Worm (Caenorhabditis elegans): Measurements from ENCODE around the gene F41C3.8.
A peak's percentile ranks its signal among the peaks of the same experiment; 100 is the strongest.

F41C3.8 gene

DNA sequence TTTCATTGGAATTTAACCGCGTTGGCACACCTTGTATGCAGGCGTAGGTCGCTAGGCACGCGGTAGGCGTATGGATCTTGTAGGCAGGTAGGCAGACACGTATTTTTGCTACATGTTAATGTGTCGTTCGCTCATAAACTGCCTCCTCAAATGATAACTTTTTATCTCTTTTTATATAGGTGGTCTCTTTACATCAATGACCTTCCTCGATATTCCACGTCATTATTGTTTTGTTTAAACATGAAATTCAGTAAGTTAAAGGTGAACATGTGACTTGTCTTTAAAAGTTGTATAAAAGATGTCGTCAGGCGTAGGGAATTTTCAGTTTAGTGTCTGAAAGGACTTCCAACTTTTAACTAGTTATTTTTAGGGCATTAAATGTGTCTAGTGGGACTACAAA lies 31.9 kb downstream of the F41C3.8 start (continued):
- no peak for TF ChIP-seq F22D6.2 (tag; optimal IDR thresholded peaks at IDR 0.05)

- TF ChIP-seq nhr-90 (tag; optimal IDR thresholded peaks at IDR 0.05): no peak
- peak; percentile 22 for TF ChIP-seq lin-40 (tag; optimal IDR thresholded peaks at IDR 0.05)
- peak; percentile 35 for TF ChIP-seq somi-1 (GFP tag; optimal IDR thresholded peaks at IDR 0.05)
- peak; percentile 77 for TF ChIP-seq hsf-1 (GFP tag; IDR thresholded peaks at IDR 0.05)
- TF ChIP-seq ztf-26 (tag; optimal IDR thresholded peaks at IDR 0.05): peak; percentile 55
Observed at ce11 chrII:4748374-4748773, 32.5 kb downstream of the F41C3.8 start.

DNA sequence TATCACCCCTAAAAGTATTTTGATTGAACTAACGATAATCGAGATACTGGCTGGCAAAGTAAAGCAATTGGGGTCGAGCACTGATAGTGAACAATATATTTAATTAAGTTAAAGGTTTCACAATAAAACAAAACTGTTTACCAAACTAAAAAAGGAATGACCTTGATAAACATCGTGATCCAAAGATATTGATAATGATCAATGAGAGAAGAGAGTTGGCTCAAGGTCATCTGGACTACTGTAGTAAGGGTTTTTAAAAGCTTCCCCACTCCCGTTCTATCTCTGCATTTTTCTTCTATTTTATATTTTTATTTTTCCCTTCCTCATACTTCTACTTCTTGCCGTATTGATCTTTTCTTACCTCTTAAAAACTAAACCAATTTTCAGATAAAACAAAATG lies 33.7 kb downstream of the F41C3.8 start, which contains the start of gene F41C3.2:
Gene F41C3.2 (plus strand): TSS at position 388 of the 400 bp plus-strand sequence.
- TF ChIP-seq lir-1 (GFP tag; conservative IDR thresholded peaks at IDR 0.05) (no peak), ets-4 (GFP tag; optimal IDR thresholded peaks at IDR 0.05) (no peak), lin-40 (tag; optimal IDR thresholded peaks at IDR 0.05) (no peak), Y53G8AR.9 (GFP tag; conservative IDR thresholded peaks at IDR 0.05) (no peak), egrh-3 (GFP tag; IDR thresholded peaks at IDR 0.05) (no peak), nfya-1 (tag; optimal IDR thresholded peaks at IDR 0.05; ENCODE audit: borderline replicate concordance, insufficient read depth) (no peak), tbx-9 (tag; optimal IDR thresholded peaks at IDR 0.05; ENCODE audit: borderline replicate concordance) (no peak), aptf-3 (GFP tag; IDR thresholded peaks at IDR 0.05) (no peak), sdz-38 (tag; optimal IDR thresholded peaks at IDR 0.05) (no peak)

DNA sequence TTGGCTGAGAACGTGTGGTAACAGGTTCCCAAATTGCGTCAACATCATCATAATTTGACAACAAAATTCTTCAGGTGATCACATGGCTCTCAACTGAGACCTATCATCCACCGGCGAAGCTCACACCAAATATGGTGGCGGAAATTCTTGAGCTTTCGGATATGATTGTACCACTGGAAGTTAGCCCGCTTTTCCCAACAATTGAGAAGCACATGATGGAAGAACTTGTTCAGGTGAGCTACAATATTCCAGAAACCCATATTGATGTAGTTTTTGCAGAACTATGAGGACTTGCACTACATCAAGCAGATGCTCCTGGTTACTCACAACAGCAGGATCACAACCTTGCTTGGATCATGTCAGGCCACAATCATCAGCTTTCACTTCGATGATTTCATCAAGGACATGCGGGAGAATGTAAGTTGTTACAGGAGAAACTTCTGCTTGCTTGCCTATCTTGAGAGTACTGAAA lies 36.4 kb downstream of the F41C3.8 start, which contains the start of gene F41C3.1:
Gene F41C3.1 (plus strand): TSS at position 51 of the 472 bp plus-strand sequence.
- TF ChIP-seq tbx-9 (tag; optimal IDR thresholded peaks at IDR 0.05; ENCODE audit: borderline replicate concordance) (no peak), nhr-90 (tag; optimal IDR thresholded peaks at IDR 0.05) (no peak), madf-8 (GFP tag; conservative IDR thresholded peaks at IDR 0.05) (no peak), mel-28 (tag; optimal IDR thresholded peaks at IDR 0.05; ENCODE audit: borderline replicate concordance) (no peak), ceh-79 (tag; optimal IDR thresholded peaks at IDR 0.05) (no peak), egrh-3 (GFP tag; IDR thresholded peaks at IDR 0.05) (no peak), Y53G8AR.9 (GFP tag; conservative IDR thresholded peaks at IDR 0.05) (no peak), tbp1 (GFP tag; optimal IDR thresholded peaks at IDR 0.05) (no peak), xnd-1 (tag; optimal IDR thresholded peaks at IDR 0.05) (no peak), F22D6.2 (tag; optimal IDR thresholded peaks at IDR 0.05) (no peak)

DNA sequence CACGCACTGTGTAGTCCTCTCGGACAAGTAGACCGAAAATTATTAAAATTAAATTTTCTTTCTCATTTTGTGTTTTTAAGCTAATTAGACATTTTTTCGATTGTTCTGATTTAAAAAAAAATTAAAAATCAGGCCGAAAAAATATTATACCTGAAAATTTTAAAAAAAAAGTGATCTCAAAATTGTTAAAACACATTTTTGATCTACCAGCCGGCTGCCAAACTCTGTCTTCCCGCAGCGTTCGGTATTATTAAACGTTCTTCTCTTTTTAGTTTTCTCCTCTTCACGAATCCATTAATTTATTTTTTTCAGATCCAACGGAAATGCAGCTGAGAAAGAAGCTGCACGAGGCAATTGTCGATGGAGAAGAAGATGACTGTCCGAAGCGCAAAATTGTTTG lies 37.3 kb downstream of the F41C3.8 start, which contains the start of gene C27D9.1:
Gene C27D9.1 (plus strand): TSS at position 281 of the 400 bp plus-strand sequence.
- no peak for TF ChIP-seq nfyb-1 (GFP tag; IDR thresholded peaks at IDR 0.05)
- no peak for TF ChIP-seq let-526 (GFP tag; IDR thresholded peaks at IDR 0.05)
- TF ChIP-seq madf-6 (GFP tag; IDR thresholded peaks at IDR 0.05): peak; percentile 74
- peak; percentile 33 for TF ChIP-seq xnd-1 (tag; optimal IDR thresholded peaks at IDR 0.05)
- no peak for TF ChIP-seq nhr-27 (tag; optimal IDR thresholded peaks at IDR 0.05)
- no peak for TF ChIP-seq C17E4.6 (GFP tag; IDR thresholded peaks at IDR 0.05)
- no peak for TF ChIP-seq gei-17 (GFP tag; optimal IDR thresholded peaks at IDR 0.05)
- TF ChIP-seq sptf-2 (GFP tag; optimal IDR thresholded peaks at IDR 0.05): no peak
- no peak for TF ChIP-seq snpc-1.3 (tag; optimal IDR thresholded peaks at IDR 0.05; ENCODE audit: insufficient read depth)
- TF ChIP-seq D2030.7 (GFP tag; IDR thresholded peaks at IDR 0.05): no peak
- no peak for TF ChIP-seq lin-40 (tag; optimal IDR thresholded peaks at IDR 0.05)
- TF ChIP-seq ceh-91 (GFP tag; IDR thresholded peaks at IDR 0.05): no peak
- TF ChIP-seq Y67H2A.10 (GFP tag; conservative IDR thresholded peaks at IDR 0.05): no peak
- TF ChIP-seq atf-7 (tag; optimal IDR thresholded peaks at IDR 0.05): no peak
- no peak for TF ChIP-seq hmg-20 (GFP tag; IDR thresholded peaks at IDR 0.05)
- TF ChIP-seq efl-1 (GFP tag; optimal IDR thresholded peaks at IDR 0.05): peak; percentile 54
- TF ChIP-seq ceh-100 (GFP tag; IDR thresholded peaks at IDR 0.05): no peak
- TF ChIP-seq zfh-2 (GFP tag; conservative IDR thresholded peaks at IDR 0.05): no peak
- peak; percentile 2 for TF ChIP-seq lsl-1 (GFP tag; optimal IDR thresholded peaks at IDR 0.05)
- no peak for TF ChIP-seq ets-4 (GFP tag; optimal IDR thresholded peaks at IDR 0.05)
- no peak for TF ChIP-seq tbp1 (GFP tag; optimal IDR thresholded peaks at IDR 0.05)
